Fruit fly (Drosophila melanogaster): Measurements from ENCODE around the gene tgy.

tgy gene

DNA sequence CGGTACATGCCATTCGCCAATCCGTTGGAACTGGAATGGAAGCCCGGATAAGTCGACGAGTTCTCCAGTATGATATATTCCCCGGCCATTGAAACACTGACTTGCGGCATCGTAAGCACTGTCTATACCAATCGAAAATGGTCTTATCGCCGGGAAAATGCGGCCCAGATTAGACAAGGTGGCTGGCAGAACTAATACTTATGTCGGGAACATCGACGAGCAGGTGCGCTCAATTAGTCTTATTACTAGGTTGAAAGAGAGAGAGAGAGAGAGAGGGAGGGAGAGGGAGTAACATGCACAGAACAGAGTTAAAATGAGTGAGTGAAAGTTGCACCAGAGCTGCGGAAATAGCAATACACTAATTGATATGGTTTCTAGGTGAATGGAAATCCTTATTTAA lies at the start of gene tgy:
Gene tgy (minus strand): TSS at position 101 of the 400 bp plus-strand sequence.
- TF ChIP-seq B-H2 (GFP tag; optimal IDR thresholded peaks at IDR 0.05) (no peak), slou (GFP tag; optimal IDR thresholded peaks at IDR 0.05) (no peak), CG4424 (GFP tag; optimal IDR thresholded peaks at IDR 0.05) (no peak), trh (GFP tag; optimal IDR thresholded peaks at IDR 0.05) (no peak), Asciz (GFP tag; optimal IDR thresholded peaks at IDR 0.05) (no peak), Bdp1 (GFP tag; optimal IDR thresholded peaks at IDR 0.05) (no peak), org-1 (GFP tag; optimal IDR thresholded peaks at IDR 0.05) (no peak), CG12769 (tag; optimal IDR thresholded peaks at IDR 0.05) (no peak), CG30431 (GFP tag; optimal IDR thresholded peaks at IDR 0.05) (no peak), bab2 (GFP tag; optimal IDR thresholded peaks at IDR 0.05) (no peak), Trl (optimal IDR thresholded peaks at IDR 0.05) (peak in 1 of 2 experiments; percentile 22), Trl (GFP tag; optimal IDR thresholded peaks at IDR 0.05) (no peak), CG7786 (GFP tag; optimal IDR thresholded peaks at IDR 0.05) (no peak), Aef1 (GFP tag; IDR thresholded peaks at IDR 0.05) (no peak), fd64A (GFP tag; optimal IDR thresholded peaks at IDR 0.05) (no peak), CG17802 (tag; optimal IDR thresholded peaks at IDR 0.05) (peak; percentile 42), exex (tag; optimal IDR thresholded peaks at IDR 0.05) (peak; percentile 31), CG13624 (GFP tag; optimal IDR thresholded peaks at IDR 0.05) (no peak)

DNA sequence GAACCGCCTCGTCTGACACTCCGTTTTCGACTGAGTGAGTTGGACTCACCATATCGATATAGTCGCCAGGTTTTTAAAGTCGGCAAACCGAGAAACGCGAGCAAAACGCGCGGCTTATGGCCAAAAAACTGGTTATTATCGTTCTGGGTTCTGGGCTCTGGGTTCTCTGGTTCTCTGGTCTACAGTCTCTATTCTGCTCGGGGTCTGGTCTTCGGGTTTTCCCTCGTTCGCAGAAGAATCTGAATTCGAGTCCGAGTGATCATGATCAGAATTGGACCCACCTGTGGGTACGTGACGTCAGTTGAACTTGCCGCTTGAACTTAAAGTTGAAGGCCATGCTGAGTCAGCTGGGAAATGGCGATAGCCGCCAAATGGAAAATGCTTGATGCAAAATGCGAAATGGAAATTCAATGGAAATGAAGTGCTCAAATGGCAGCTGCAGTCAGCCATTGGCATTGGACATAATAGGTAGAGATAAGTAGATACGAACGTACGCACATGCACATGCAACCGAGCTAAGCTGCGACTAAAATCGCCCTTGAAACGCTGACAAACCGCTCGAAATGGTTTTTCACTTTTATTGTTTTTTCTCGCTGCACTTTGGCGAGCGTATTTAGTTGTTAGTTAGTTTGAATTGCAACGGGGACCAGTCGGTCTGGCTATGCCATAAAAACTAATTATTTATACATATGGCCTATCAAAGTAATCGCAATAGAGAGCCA lies 47.9 kb upstream of the tgy start, which contains the start of gene CG33939:
Gene CG33939 (minus strand): TSS at position 51 of the 722 bp plus-strand sequence.
- TF ChIP-seq CG32532 (GFP tag; IDR thresholded peaks at IDR 0.05) (peak; percentile 24; the same call in 1 of the 2 replicates), chinmo (GFP tag; IDR thresholded peaks at IDR 0.05; ENCODE audit: partially characterized antibody) (0 out of 4 replicates have a peak, but pooled peaks have one; percentile 73), dan (GFP tag; IDR thresholded peaks at IDR 0.05) (no peak), nom (GFP tag; optimal IDR thresholded peaks at IDR 0.05) (peak; percentile 22), her (GFP tag; optimal IDR thresholded peaks at IDR 0.05) (no peak), Dll (GFP tag; IDR thresholded peaks at IDR 0.05; ENCODE audit: partially characterized antibody) (0 out of 4 replicates have a peak, but pooled peaks have one; percentile 14), Trl (optimal IDR thresholded peaks at IDR 0.05) (peak in 1 of 2 experiments; percentile 1), Trl (GFP tag; optimal IDR thresholded peaks at IDR 0.05) (no peak), Hr78 (GFP tag; optimal IDR thresholded peaks at IDR 0.05) (no peak), CG13287 (GFP tag; IDR thresholded peaks at IDR 0.05; ENCODE audit: partially characterized antibody) (peak; percentile 8; the same call in 1 of the 2 replicates), CG31224 (GFP tag; IDR thresholded peaks at IDR 0.05) (no peak), Nf-YA (GFP tag; IDR thresholded peaks at IDR 0.05) (no peak), CG30020 (tag; optimal IDR thresholded peaks at IDR 0.05) (no peak), CG8359 (GFP tag; optimal IDR thresholded peaks at IDR 0.05; ENCODE audit: borderline replicate concordance) (peak; percentile 99), sna (GFP tag; IDR thresholded peaks at IDR 0.05; ENCODE audit: partially characterized antibody) (no peak), CG13894 (tag; optimal IDR thresholded peaks at IDR 0.05) (peak; percentile 92), Tbp (GFP tag; optimal IDR thresholded peaks at IDR 0.05) (peak; percentile 65), CG10366 (GFP tag; IDR thresholded peaks at IDR 0.05) (no peak), toy (GFP tag; IDR thresholded peaks at IDR 0.05) (no peak), nau (GFP tag; optimal IDR thresholded peaks at IDR 0.05) (no peak), ftz-f1 (GFP tag; optimal IDR thresholded peaks at IDR 0.05) (peak; percentile 9), esg (GFP tag; conservative IDR thresholded peaks at IDR 0.05) (no peak), Deaf1 (tag; optimal IDR thresholded peaks at IDR 0.05) (peak; percentile 77), CG14667 (GFP tag; IDR thresholded peaks at IDR 0.05) (no peak)
